Fruit fly (Drosophila melanogaster) whole organism, embryonic: ENCODE data around the gene Tnks.

ENCODE experiments used
- CG10462 ChIP-seq: fragments of 200-800 bp; sonication (Bioruptor generic); optimal IDR thresholded peaks from 2 replicates; lab custom pipeline; 2016; ENCODE audit warnings: missing biosample characterization, missing genetic modification characterization
- CG10543 ChIP-seq: fragments of 200-800 bp; sonication (Bioruptor generic); optimal IDR thresholded peaks from 3 replicates; lab custom pipeline; 2017; ENCODE audit warnings: missing biosample characterization, mild to moderate bottlenecking, missing genetic modification characterization, moderate library complexity
- CG11560 ChIP-seq: fragments of 200-800 bp; sonication (Bioruptor generic); IDR thresholded peaks from 3 replicates; pipeline ENCODE4 v1.3.6; 2022; ENCODE audit warnings: missing biosample characterization, missing genetic modification characterization
- CG12071 ChIP-seq: fragments of 200-800 bp; sonication (Bioruptor generic); optimal IDR thresholded peaks from 3 replicates; lab custom pipeline; 2018; ENCODE audit warnings: missing biosample characterization, mild to moderate bottlenecking, missing genetic modification characterization
- CG1233 ChIP-seq: fragments of 200-800 bp; sonication (Bioruptor generic); optimal IDR thresholded peaks from 4 replicates; lab custom pipeline; 2018; ENCODE audit warnings: missing biosample characterization, mild to moderate bottlenecking, missing genetic modification characterization
- CG14710 ChIP-seq: fragments of 200-800 bp; sonication (Bioruptor generic); optimal IDR thresholded peaks from 3 replicates; lab custom pipeline; 2019; ENCODE audit warnings: missing biosample characterization, mild to moderate bottlenecking, missing genetic modification characterization, moderate library complexity
- CG15479 ChIP-seq: fragments of 200-800 bp; sonication (Bioruptor generic); optimal IDR thresholded peaks from 3 replicates; lab custom pipeline; 2019; ENCODE audit warnings: missing biosample characterization, mild to moderate bottlenecking, missing genetic modification characterization, moderate library complexity
- CG1602 ChIP-seq: fragments of 200-800 bp; sonication (Bioruptor generic); optimal IDR thresholded peaks from 3 replicates; lab custom pipeline; 2016; ENCODE audit warnings: missing biosample characterization, missing genetic modification characterization
- CG1792 ChIP-seq: fragments of 200-800 bp; sonication (Bioruptor generic); optimal IDR thresholded peaks from 2 replicates; lab custom pipeline; 2016; ENCODE audit warnings: missing biosample characterization, missing genetic modification characterization
- CG18764 ChIP-seq: fragments of 200-800 bp; sonication (Bioruptor generic); optimal IDR thresholded peaks from 3 replicates; lab custom pipeline; 2016; ENCODE audit warnings: missing biosample characterization, missing genetic modification characterization
- CG2199 ChIP-seq: fragments of 200-800 bp; sonication (Bioruptor generic); IDR thresholded peaks from 3 replicates; pipeline ENCODE4 v1.3.6; 2022; ENCODE audit warnings: missing biosample characterization, missing genetic modification characterization
- CG2202 ChIP-seq: fragments of 200-800 bp; sonication (Bioruptor generic); optimal IDR thresholded peaks from 2 replicates; lab custom pipeline; 2018; ENCODE audit warnings: missing biosample characterization, mild to moderate bottlenecking, missing genetic modification characterization
- CG32767 ChIP-seq: fragments of 200-800 bp; sonication (Bioruptor generic); IDR thresholded peaks from 2 replicates; pipeline ENCODE4 v1.3.6; 2022; ENCODE audit warnings: missing biosample characterization, missing genetic modification characterization
- CG34224 ChIP-seq: fragments of 200-800 bp; sonication (Bioruptor generic); IDR thresholded peaks from 3 replicates; pipeline ENCODE4 v1.3.6; 2022; ENCODE audit warnings: missing biosample characterization, missing genetic modification characterization; ENCODE audit not compliant: partially characterized antibody
- CG3847 ChIP-seq: fragments of 200-800 bp; sonication (Bioruptor generic); IDR thresholded peaks from 2 replicates; pipeline ENCODE4 v1.3.6; 2022; ENCODE audit warnings: missing biosample characterization, missing genetic modification characterization
- CG7372 ChIP-seq: fragments of 200-800 bp; sonication (Bioruptor generic); IDR thresholded peaks from 2 replicates; pipeline ENCODE4 v1.3.6; 2022; ENCODE audit warnings: missing biosample characterization, missing genetic modification characterization
- CG7839 ChIP-seq: fragments of 200-800 bp; sonication (Bioruptor generic); optimal IDR thresholded peaks from 3 replicates; lab custom pipeline; 2018; ENCODE audit warnings: missing biosample characterization, mild to moderate bottlenecking, missing genetic modification characterization, moderate library complexity
- CG7987 ChIP-seq: fragments of 200-800 bp; sonication (Bioruptor generic); optimal IDR thresholded peaks from 2 replicates; lab custom pipeline; 2018; ENCODE audit warnings: missing biosample characterization, mild to moderate bottlenecking, missing genetic modification characterization, moderate library complexity
- CG8765 ChIP-seq: fragments of 200-800 bp; sonication (Bioruptor generic); IDR thresholded peaks from 2 replicates; pipeline ENCODE4 v1.3.6; 2022; ENCODE audit warnings: missing biosample characterization, missing genetic modification characterization
- Doc3 ChIP-seq: fragments of 200-800 bp; sonication (Bioruptor generic); IDR thresholded peaks from 3 replicates; pipeline ENCODE4 v1.3.6; 2022; ENCODE audit warnings: missing biosample characterization, missing genetic modification characterization; ENCODE audit not compliant: partially characterized antibody
- Ets97D ChIP-seq: fragments of 200-800 bp; sonication (Bioruptor generic); optimal IDR thresholded peaks from 3 replicates; lab custom pipeline; 2016; ENCODE audit warnings: missing biosample characterization, missing genetic modification characterization
- HHEX ChIP-seq: fragments of 200-800 bp; sonication (Bioruptor generic); optimal IDR thresholded peaks from 3 replicates; lab custom pipeline; 2017; ENCODE audit warnings: missing biosample characterization, mild to moderate bottlenecking, missing genetic modification characterization, missing genetic modification reagents
- HLH4C ChIP-seq: fragments of 200-800 bp; sonication (Bioruptor generic); IDR thresholded peaks from 3 replicates; pipeline ENCODE4 v1.3.6; 2022; ENCODE audit warnings: missing biosample characterization, missing genetic modification characterization; ENCODE audit not compliant: partially characterized antibody
- Hr39 ChIP-seq: fragments of >200 bp; optimal IDR thresholded peaks from 2 replicates; lab custom pipeline; 2017
- Med ChIP-seq: fragments of 200-800 bp; sonication (Bioruptor generic); peaks from one replicate; lab custom pipeline; 2016; ENCODE audit warnings: missing biosample characterization, missing genetic modification characterization, mild to moderate bottlenecking, inconsistent platforms, moderate library complexity
- NC2β ChIP-seq: fragments of 200-800 bp; sonication (Bioruptor generic); optimal IDR thresholded peaks from 2 replicates; lab custom pipeline; 2016; ENCODE audit warnings: missing biosample characterization, missing genetic modification characterization
- Poxn ChIP-seq: fragments of 200-800 bp; sonication (Bioruptor generic); IDR thresholded peaks from 2 replicates; pipeline ENCODE4 v1.3.6; 2022; ENCODE audit warnings: missing biosample characterization, missing genetic modification characterization
- Sox102F ChIP-seq: fragments of 200-800 bp; sonication (Bioruptor generic); optimal IDR thresholded peaks from 2 replicates; lab custom pipeline; 2018; ENCODE audit warnings: missing biosample characterization, mild to moderate bottlenecking, missing genetic modification characterization, moderate library complexity
- aop ChIP-seq: fragments of 200-800 bp; sonication (Bioruptor generic); IDR thresholded peaks from 2 replicates; pipeline ENCODE4 v1.3.6; 2022; ENCODE audit warnings: missing biosample characterization, missing genetic modification characterization
- ato ChIP-seq: fragments of 200-800 bp; sonication (Bioruptor generic); IDR thresholded peaks from 2 replicates; pipeline ENCODE4 v1.3.6; 2022; ENCODE audit warnings: missing biosample characterization, missing genetic modification characterization; ENCODE audit not compliant: partially characterized antibody
- cad ChIP-seq: fragments of >200 bp; optimal IDR thresholded peaks from 2 replicates; lab custom pipeline; 2017; ENCODE audit warnings: missing biosample characterization, missing genetic modification characterization
- cg ChIP-seq: fragments of 200-800 bp; sonication (Bioruptor generic); optimal IDR thresholded peaks from 3 replicates; lab custom pipeline; 2019; ENCODE audit warnings: missing biosample characterization, mild to moderate bottlenecking, missing genetic modification characterization, moderate library complexity
- fd102C ChIP-seq: fragments of 200-800 bp; sonication (Bioruptor generic); optimal IDR thresholded peaks from 2 replicates; lab custom pipeline; 2018; ENCODE audit warnings: missing biosample characterization, mild to moderate bottlenecking, missing genetic modification characterization, moderate library complexity
- fru ChIP-seq: fragments of >200 bp; optimal IDR thresholded peaks from 2 replicates; lab custom pipeline; 2017
- fu2 ChIP-seq: fragments of 200-800 bp; sonication (Bioruptor generic); optimal IDR thresholded peaks from 2 replicates; lab custom pipeline; 2016; ENCODE audit warnings: missing biosample characterization, missing genetic modification characterization
- gfzf ChIP-seq: fragments of 200-800 bp; sonication (Bioruptor generic); optimal IDR thresholded peaks from 2 replicates; lab custom pipeline; 2016; ENCODE audit warnings: missing biosample characterization, mild to moderate bottlenecking, missing genetic modification characterization, moderate library complexity
- klu ChIP-seq: fragments of 200-800 bp; sonication (Bioruptor generic); IDR thresholded peaks from 2 replicates; pipeline ENCODE4 v1.3.6; 2022; ENCODE audit warnings: missing biosample characterization, missing genetic modification characterization
- pzg ChIP-seq: fragments of 200-800 bp; sonication (Bioruptor generic); optimal IDR thresholded peaks from 3 replicates; lab custom pipeline; 2018; ENCODE audit warnings: missing biosample characterization, mild to moderate bottlenecking, missing genetic modification characterization, moderate library complexity
- ro ChIP-seq: fragments of 200-800 bp; sonication (Bioruptor generic); IDR thresholded peaks from 2 replicates; pipeline ENCODE4 v1.3.6; 2022; ENCODE audit warnings: missing biosample characterization, missing genetic modification characterization
- row ChIP-seq: fragments of 200-800 bp; sonication (Bioruptor generic); IDR thresholded peaks from 3 replicates; pipeline ENCODE4 v1.3.6; 2022; ENCODE audit warnings: missing biosample characterization, missing genetic modification characterization
- sc ChIP-seq, 3 experiments: fragments of >200 bp in 2 of 3; fragments of 200-800 bp in 1 of 3; sonication (Bioruptor generic) in 1 of 3; optimal IDR thresholded peaks; 2 replicates in 2 of 3; 3 replicates in 1 of 3; lab custom pipeline; 2017; ENCODE audit warnings: mild to moderate bottlenecking in 1 of 3, missing biosample characterization in 1 of 3, missing genetic modification characterization in 1 of 3, missing genetic modification reagents in 1 of 3
- sens ChIP-seq: fragments of 200-800 bp; sonication (Bioruptor generic); peaks from one replicate; lab custom pipeline; 2016; ENCODE audit warnings: missing biosample characterization, missing genetic modification characterization
- sima ChIP-seq: fragments of 200-800 bp; sonication (Bioruptor generic); optimal IDR thresholded peaks from 2 replicates; lab custom pipeline; 2016; ENCODE audit warnings: missing biosample characterization, missing genetic modification characterization
- sr ChIP-seq: fragments of 200-800 bp; sonication (Bioruptor generic); IDR thresholded peaks from 3 replicates; pipeline ENCODE4 v1.3.6; 2022; ENCODE audit warnings: missing biosample characterization, missing genetic modification characterization
- ssp ChIP-seq: fragments of 200-800 bp; sonication (Bioruptor generic); IDR thresholded peaks from 2 replicates; pipeline ENCODE4 v1.3.6; 2022; ENCODE audit warnings: missing biosample characterization, missing genetic modification characterization
- stc ChIP-seq: fragments of 200-800 bp; sonication (Bioruptor generic); IDR thresholded peaks from 2 replicates; pipeline ENCODE4 v1.3.6; 2022; ENCODE audit warnings: missing biosample characterization, missing genetic modification characterization
- stwl ChIP-seq: fragments of 200-800 bp; sonication (Bioruptor generic); optimal IDR thresholded peaks from 3 replicates; lab custom pipeline; 2018; ENCODE audit warnings: missing biosample characterization, mild to moderate bottlenecking, missing genetic modification characterization, moderate library complexity
- trem ChIP-seq: fragments of 200-800 bp; optimal IDR thresholded peaks from 3 replicates; lab custom pipeline; 2019; ENCODE audit warnings: missing biosample characterization, mild to moderate bottlenecking, missing genetic modification characterization, moderate library complexity
- unc-4 ChIP-seq: fragments of 200-800 bp; sonication (Bioruptor generic); IDR thresholded peaks from 2 replicates; pipeline ENCODE4 v1.3.6; 2022; ENCODE audit warnings: missing biosample characterization, missing genetic modification characterization; ENCODE audit not compliant: partially characterized antibody
- yki ChIP-seq: fragments of >200 bp; optimal IDR thresholded peaks from 3 replicates; lab custom pipeline; 2018

The Tnks gene

DNA sequence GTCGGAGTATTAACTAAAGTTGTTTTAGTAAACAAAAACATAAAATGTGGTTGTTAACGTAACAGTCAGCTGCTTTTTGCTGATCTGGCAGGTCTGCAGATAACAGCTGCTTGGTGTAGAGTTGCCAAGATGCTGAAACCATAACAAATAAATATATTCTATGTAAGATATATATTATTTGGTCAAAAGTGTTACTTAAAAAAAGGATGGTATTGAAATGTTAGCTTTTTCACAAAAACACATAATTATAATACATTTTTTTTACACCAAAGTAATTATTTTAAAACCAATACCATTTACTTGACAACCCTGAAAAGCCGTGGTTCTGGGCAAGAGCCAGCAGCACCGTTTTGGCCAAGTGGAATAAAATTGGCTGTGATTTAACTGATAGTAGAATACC is 19.4 kb upstream of the Tnks start, which contains the start of the genes CG4743 and Idh3g (continued):
- TF ChIP-seq fru (no peak), CG7839 (peak; percentile 98), cad (no peak), stc (peak; percentile 98), HLH4C (GFP tag; lab: Robert Waterston, UW) (no peak), CG8765 (GFP tag; lab: Robert Waterston, UW) (peak; percentile 93)

DNA sequence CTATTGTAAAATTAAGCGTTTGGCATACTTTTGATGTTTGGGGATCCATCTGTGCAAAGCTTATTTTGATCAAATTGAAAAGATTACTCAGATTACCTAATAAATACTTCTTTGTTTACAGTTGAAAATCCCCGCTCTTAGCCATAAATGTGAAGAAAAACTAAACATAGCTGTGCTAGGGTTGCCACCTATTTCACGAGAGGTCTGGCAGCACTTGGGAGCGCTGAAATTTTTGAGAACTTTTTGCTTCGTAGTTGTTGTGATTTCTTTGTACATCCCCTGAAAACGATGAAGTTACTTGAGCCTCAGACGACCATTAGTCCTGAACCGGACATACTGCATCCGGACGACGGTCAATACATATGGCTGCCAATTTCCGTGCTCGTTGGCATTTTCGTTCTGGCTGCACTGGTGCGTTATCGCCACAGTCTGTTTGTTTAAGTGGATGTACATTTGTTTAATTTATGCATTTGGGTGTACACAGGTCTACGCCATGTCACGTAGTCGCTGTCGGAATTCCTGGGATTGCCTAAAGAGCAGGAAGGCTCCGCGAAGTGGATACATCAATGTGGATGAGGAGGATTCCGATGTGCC is 17.5 kb upstream of the Tnks start, which contains the start of the genes CG4730 and CG5039:
TSS of gene CG4730 (minus strand) at position 194 of the 594 bp plus-strand sequence.
TSS of gene CG5039 (plus strand) at position 195 of the 594 bp plus-strand sequence.
- TF ChIP-seq HHEX (GFP tag; lab: Kevin White, UChicago) (no peak), unc-4 (no peak), CG2199 (GFP tag; lab: Robert Waterston, UW) (no peak), Poxn (GFP tag; lab: Robert Waterston, UW) (no peak), CG15479 (GFP tag; lab: Kevin White, UChicago) (no peak), CG10462 (GFP tag; lab: Kevin White, UChicago) (no peak), CG1792 (GFP tag; lab: Kevin White, UChicago) (no peak), CG10543 (no peak), CG3847 (GFP tag; lab: Robert Waterston, UW) (no peak), trem (tag; lab: Kevin White, UChicago) (peak; percentile 21), Ets97D (peak; percentile 45), Hr39 (lab: Kevin White, UChicago) (no peak), CG32767 (GFP tag; lab: Robert Waterston, UW) (no peak), Doc3 (GFP tag; lab: Robert Waterston, UW) (no peak), sr (GFP tag; lab: Robert Waterston, UW) (0 out of 3 replicates have a peak, but pooled peaks have one; percentile 6), CG14710 (tag; lab: Kevin White, UChicago) (no peak), CG1602 (no peak), sima (no peak), Sox102F (GFP tag; lab: Kevin White, UChicago) (no peak), klu (no peak), Med (GFP tag; lab: Kevin White, UChicago) (peak; percentile 5), fd102C (GFP tag; lab: Kevin White, UChicago) (no peak), CG34224 (GFP tag; lab: Robert Waterston, UW) (no peak), aop (no peak), stwl (peak; percentile 3), fu2 (GFP tag; lab: Kevin White, UChicago) (no peak), ro (GFP tag; lab: Robert Waterston, UW) (no peak), row (GFP tag; lab: Robert Waterston, UW) (peak; percentile 17; the same call in 1 of the 3 replicates), CG12071 (no peak), gfzf (GFP tag; lab: Kevin White, UChicago) (peak; percentile 31), ssp (GFP tag; lab: Robert Waterston, UW) (no peak), CG7987 (GFP tag; lab: Kevin White, UChicago) (peak; percentile 5), CG1233 (GFP tag; lab: Kevin White, UChicago) (no peak), CG11560 (tag; lab: Robert Waterston, UW) (no peak), yki (lab: Kevin White, UChicago) (no peak), ato (GFP tag; lab: Robert Waterston, UW) (no peak), sc (optimal IDR thresholded peaks at IDR 0.05; lab: Kevin White, UChicago) (no peak), sc (GFP tag; optimal IDR thresholded peaks at IDR 0.05; lab: Kevin White, UChicago) (no peak), cg (GFP tag; lab: Kevin White, UChicago) (no peak), CG2202 (tag; lab: Kevin White, UChicago) (no peak), sens (peak; percentile 76), CG7372 (GFP tag; lab: Robert Waterston, UW) (no peak), NC2β (GFP tag; lab: Kevin White, UChicago) (no peak), CG18764 (GFP tag; lab: Kevin White, UChicago) (no peak), pzg (peak; percentile 74)
